2 fruit fly cellular contexts compared by ENCODE assay signal in the genomic region with DNA sequence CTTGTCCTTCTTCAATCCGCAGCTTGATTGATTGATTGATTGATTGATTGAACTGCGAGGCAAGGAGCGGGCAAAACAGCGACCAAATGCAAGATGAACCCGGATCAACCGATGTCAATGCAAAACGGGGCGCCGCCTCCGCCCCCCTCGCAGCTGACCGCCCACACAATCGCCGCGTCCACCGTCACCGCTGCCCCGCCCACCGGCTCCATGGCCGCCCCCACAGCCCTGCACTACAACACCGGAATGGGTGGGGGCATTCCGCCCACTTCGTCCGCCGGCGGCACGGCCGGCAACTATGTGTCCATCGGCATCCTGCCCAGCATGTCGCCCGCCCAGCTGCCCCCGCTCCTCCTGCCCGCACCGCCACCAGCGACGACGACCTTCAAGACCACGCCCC.
TF ChIP-seq lines count a peak whose summit lies in the region.

No protein-coding gene starts in this region.

- no peak for TF ChIP-seq CTCF in whole organism, embryonic (GFP tag; optimal IDR thresholded peaks at IDR 0.05; lab: Kevin White, UChicago)

TF ChIP-seq in whole organism, embryonic, 481 proteins besides CTCF, POLR2A, EP300 and RAD21:
- TF ChIP-seq CG6175 (GFP tag; IDR thresholded peaks at IDR 0.05; lab: Robert Waterston, UW), result no peak
- no peak for TF ChIP-seq cad (GFP tag; optimal IDR thresholded peaks at IDR 0.05; lab: Kevin White, UChicago)
- TF ChIP-seq gfzf (GFP tag; optimal IDR thresholded peaks at IDR 0.05; lab: Kevin White, UChicago), result no peak
- TF ChIP-seq pan (optimal IDR thresholded peaks at IDR 0.05; lab: Kevin White, UChicago), result no peak
- no peak for TF ChIP-seq pan (GFP tag; optimal IDR thresholded peaks at IDR 0.05 in 1 of 2, IDR thresholded peaks at IDR 0.05 in 1 of 2)
- TF ChIP-seq slp2 (GFP tag; optimal IDR thresholded peaks at IDR 0.05; lab: Kevin White, UChicago), result no peak
- peak; percentile 29; the same call in 1 of the 3 replicates for TF ChIP-seq jigr1 (GFP tag; IDR thresholded peaks at IDR 0.05; lab: Robert Waterston, UW)
- TF ChIP-seq CG11247 (GFP tag; IDR thresholded peaks at IDR 0.05; lab: Robert Waterston, UW), result no peak
- TF ChIP-seq CG32772 (GFP tag; IDR thresholded peaks at IDR 0.05; lab: Robert Waterston, UW), result 0 out of 2 replicates have a peak, but pooled peaks have one; percentile 7
- no peak for TF ChIP-seq CG17912 (GFP tag; optimal IDR thresholded peaks at IDR 0.05; lab: Kevin White, UChicago)
- no peak for TF ChIP-seq CG4282 (GFP tag; optimal IDR thresholded peaks at IDR 0.05; lab: Kevin White, UChicago)
- TF ChIP-seq CG10267 (tag; optimal IDR thresholded peaks at IDR 0.05; lab: Kevin White, UChicago), result no peak
- no peak for TF ChIP-seq stwl (tag; optimal IDR thresholded peaks at IDR 0.05; lab: Kevin White, UChicago)
- TF ChIP-seq crol (GFP tag; IDR thresholded peaks at IDR 0.05; lab: Robert Waterston, UW), result no peak
- no peak for TF ChIP-seq Sox102F (GFP tag; optimal IDR thresholded peaks at IDR 0.05; lab: Kevin White, UChicago)
- TF ChIP-seq H15 (GFP tag; IDR thresholded peaks at IDR 0.05; lab: Robert Waterston, UW), result no peak
- no peak for TF ChIP-seq Optix (GFP tag; IDR thresholded peaks at IDR 0.05; lab: Robert Waterston, UW)
- 0 out of 2 replicates have a peak, but pooled peaks have one; percentile 7 for TF ChIP-seq Dref (GFP tag; IDR thresholded peaks at IDR 0.05; lab: Robert Waterston, UW)
- TF ChIP-seq Oaz (GFP tag; IDR thresholded peaks at IDR 0.05; lab: Robert Waterston, UW), result no peak
- no peak for TF ChIP-seq grn (GFP tag; optimal IDR thresholded peaks at IDR 0.05; lab: Kevin White, UChicago)
- TF ChIP-seq CG17829 (tag; optimal IDR thresholded peaks at IDR 0.05; lab: Kevin White, UChicago), result no peak
- TF ChIP-seq CG10543 (GFP tag; optimal IDR thresholded peaks at IDR 0.05; lab: Kevin White, UChicago), result no peak
- TF ChIP-seq eyg (GFP tag; optimal IDR thresholded peaks at IDR 0.05; lab: Kevin White, UChicago), result no peak
- no peak for TF ChIP-seq bsh (GFP tag; optimal IDR thresholded peaks at IDR 0.05; lab: Kevin White, UChicago)
- TF ChIP-seq HLH4C (GFP tag; IDR thresholded peaks at IDR 0.05; lab: Robert Waterston, UW; ENCODE audit: partially characterized antibody), result no peak
- TF ChIP-seq sisA (GFP tag; IDR thresholded peaks at IDR 0.05; lab: Robert Waterston, UW), result 0 out of 2 replicates have a peak, but pooled peaks have one; percentile 8
- peak; percentile 59 for TF ChIP-seq Hr39 (optimal IDR thresholded peaks at IDR 0.05; lab: Kevin White, UChicago)
- TF ChIP-seq sug (tag; optimal IDR thresholded peaks at IDR 0.05; lab: Kevin White, UChicago), result no peak
TF ChIP-seq in whole organism, embryonic: peak in this region for 5.

TF ChIP-seq in whole organism, wandering third instar larva, 38 proteins besides CTCF, POLR2A, EP300 and RAD21:
- TF ChIP-seq Dfd (GFP tag; optimal IDR thresholded peaks at IDR 0.05; lab: Kevin White, UChicago) (peak; percentile 78), sv (GFP tag; optimal IDR thresholded peaks at IDR 0.05; lab: Kevin White, UChicago) (no peak)

Comparison
In these comparisons a context has a peak if more than half of its experiments do, and no peak if none do; other contexts are left out.
1. Of the 10 proteins assayed by ChIP-seq in both whole organism, embryonic and whole organism, wandering third instar larva: peak only in whole organism, embryonic: none; only in whole organism, wandering third instar larva: Dfd; in both: none; in neither: 9.